Worm (Caenorhabditis elegans) whole organism, L4/young adult: Measurements from ENCODE around the gene vps-24.

ENCODE experiments used
- W03F9.2 ChIP-seq: fragments of 150-350 bp; optimal IDR thresholded peaks from 2 replicates; lab custom pipeline; 2014; ENCODE audit warnings: missing biosample characterization, missing genetic modification characterization
- dao-5 ChIP-seq: sonication (generic microtip); optimal IDR thresholded peaks from 2 replicates; lab custom pipeline; 2016; ENCODE audit warnings: missing genotype, missing genetic modification characterization, moderate library complexity, missing compliant biosample characterization
- him-1 ChIP-seq: sonication (generic microtip); optimal IDR thresholded peaks from 2 replicates; lab custom pipeline; 2016; ENCODE audit warnings: missing genotype, missing genetic modification reagents, missing genetic modification characterization, missing compliant biosample characterization

vps-24 gene

DNA sequence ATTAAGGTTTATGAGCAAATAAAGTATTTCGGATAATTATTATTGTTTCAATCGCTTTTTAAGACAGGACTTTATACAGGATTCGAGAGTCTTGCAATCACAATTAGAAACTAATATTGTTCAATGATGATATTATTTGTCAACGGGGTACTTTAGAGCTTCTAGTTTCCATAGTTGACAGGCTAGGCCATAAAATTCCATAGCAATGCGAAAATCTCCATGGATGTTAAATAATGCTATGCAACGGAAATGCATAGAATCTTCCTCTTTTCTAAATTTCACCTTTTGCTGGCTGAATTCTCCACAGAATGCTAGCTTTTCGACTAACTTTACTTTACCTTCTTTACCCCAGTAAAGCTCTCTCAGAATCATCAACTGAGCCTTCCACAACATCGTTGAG lies 14.2 kb downstream of the vps-24 start, which contains the start of gene F59A6.3:
TSS of gene F59A6.3 (plus strand) at position 301 of the 400 bp plus-strand sequence.
- TF ChIP-seq dao-5 (tag; lab: Kevin White, UChicago) (no peak), W03F9.2 (no peak), him-1 (tag; lab: Kevin White, UChicago) (no peak)

DNA sequence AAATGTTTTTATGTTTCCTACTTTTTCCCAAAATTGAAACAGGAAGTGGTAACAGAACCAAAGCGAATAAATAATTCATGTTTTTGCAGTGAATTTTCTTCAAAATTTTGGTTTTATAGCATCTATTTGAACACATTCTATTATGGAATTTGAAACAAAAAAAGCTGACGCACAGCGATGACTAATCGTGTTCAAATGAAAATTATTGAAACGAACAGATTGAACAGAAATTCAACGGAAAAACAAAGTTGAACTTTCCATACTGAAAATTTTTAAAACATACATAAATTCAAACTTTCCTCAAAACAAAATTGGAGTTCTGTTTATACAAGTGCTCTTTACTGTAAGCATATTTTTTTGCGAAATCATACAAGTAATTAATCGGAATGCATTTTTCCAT lies 18.2 kb downstream of the vps-24 start, which contains the start of gene F59A6.12:
TSS of gene F59A6.12 (minus strand) at position 101 of the 400 bp plus-strand sequence.
- no peak for TF ChIP-seq dao-5 (tag; lab: Kevin White, UChicago)
- no peak for TF ChIP-seq him-1 (tag; lab: Kevin White, UChicago)
- TF ChIP-seq W03F9.2: no peak

- no peak for TF ChIP-seq him-1 (tag; lab: Kevin White, UChicago)
- TF ChIP-seq W03F9.2: no peak
- no peak for TF ChIP-seq dao-5 (tag; lab: Kevin White, UChicago)
Observed at ce11 chrII:5014399-5014798, 20.6 kb downstream of the vps-24 start, which contains the start of gene F59A6.2. Gene F59A6.2 (plus strand): TSS chrII:5014699.

- TF ChIP-seq dao-5 (tag; lab: Kevin White, UChicago): no peak
- TF ChIP-seq him-1 (tag; lab: Kevin White, UChicago): no peak
- no peak for TF ChIP-seq W03F9.2
Observed at ce11 chrII:5016144-5016543, 22.3 kb downstream of the vps-24 start.

DNA sequence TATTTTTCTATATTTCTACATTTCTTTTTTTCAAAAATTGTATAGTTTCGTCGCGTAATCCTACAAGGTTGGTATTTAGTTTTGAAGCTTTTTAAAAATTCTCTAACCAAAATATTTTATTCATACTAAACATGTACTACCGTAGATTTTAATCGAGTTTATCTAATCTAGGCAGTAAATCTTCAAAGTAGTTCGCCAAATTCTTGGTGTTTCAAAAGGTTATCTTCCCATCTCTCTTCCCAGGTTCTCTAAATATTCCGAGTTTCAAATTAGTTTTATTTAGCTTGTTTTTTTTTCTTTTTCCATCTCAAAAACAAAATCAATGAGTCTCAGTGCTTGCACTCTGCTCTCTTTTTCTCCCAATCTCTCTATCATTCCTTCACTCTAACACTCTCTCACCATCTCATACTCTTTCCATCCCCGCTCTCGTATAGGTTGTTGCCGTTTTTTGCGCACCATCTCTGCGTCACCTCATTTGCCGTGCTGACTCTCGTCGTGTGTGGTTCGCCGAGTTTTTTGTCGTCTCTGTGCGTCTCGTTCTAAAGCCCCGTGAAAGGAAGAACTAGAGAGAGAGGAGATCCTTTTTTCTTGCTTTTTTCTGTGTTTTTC lies 23.3 kb downstream of the vps-24 start:
- TF ChIP-seq W03F9.2 (peak; percentile 45), him-1 (tag; lab: Kevin White, UChicago) (peak; percentile 12), dao-5 (tag; lab: Kevin White, UChicago) (no peak)

- no peak for TF ChIP-seq W03F9.2
- TF ChIP-seq dao-5 (tag; lab: Kevin White, UChicago): no peak
- no peak for TF ChIP-seq him-1 (tag; lab: Kevin White, UChicago)
Observed at ce11 chrII:5018578-5018977, 24.8 kb downstream of the vps-24 start.

DNA sequence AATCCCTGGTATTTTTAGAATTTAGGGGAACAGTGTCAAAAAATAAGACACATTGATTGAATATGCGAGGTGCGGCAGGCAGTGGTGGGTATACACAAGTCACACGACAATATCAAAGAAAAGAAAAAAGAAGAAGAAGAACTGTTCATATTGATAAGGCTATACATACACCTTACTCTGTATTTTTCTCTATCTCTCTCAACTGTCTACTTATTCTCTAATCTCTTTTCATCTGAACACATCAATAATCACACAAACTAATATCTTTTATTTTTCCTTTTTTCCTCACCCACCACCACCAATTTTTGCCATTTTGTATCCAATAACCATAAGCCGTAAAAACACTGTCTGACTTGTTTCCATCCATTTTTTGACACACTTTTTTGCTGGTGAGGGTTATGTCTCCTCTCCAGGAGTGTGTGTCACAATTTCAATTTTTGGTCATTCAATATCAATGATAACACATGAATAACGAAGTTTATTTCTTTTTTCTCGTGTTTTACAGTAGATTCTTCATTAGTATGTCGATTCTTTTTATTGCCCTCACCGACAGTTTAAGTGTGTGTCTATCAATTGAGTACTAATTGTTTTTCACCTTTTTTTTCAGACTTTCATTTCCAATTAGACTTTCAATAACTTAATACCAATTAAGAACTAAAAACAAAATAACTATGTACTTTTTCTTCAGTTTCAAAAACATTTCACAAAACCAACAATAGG lies 25.8 kb downstream of the vps-24 start:
- TF ChIP-seq dao-5 (tag; lab: Kevin White, UChicago) (no peak), W03F9.2 (no peak)

DNA sequence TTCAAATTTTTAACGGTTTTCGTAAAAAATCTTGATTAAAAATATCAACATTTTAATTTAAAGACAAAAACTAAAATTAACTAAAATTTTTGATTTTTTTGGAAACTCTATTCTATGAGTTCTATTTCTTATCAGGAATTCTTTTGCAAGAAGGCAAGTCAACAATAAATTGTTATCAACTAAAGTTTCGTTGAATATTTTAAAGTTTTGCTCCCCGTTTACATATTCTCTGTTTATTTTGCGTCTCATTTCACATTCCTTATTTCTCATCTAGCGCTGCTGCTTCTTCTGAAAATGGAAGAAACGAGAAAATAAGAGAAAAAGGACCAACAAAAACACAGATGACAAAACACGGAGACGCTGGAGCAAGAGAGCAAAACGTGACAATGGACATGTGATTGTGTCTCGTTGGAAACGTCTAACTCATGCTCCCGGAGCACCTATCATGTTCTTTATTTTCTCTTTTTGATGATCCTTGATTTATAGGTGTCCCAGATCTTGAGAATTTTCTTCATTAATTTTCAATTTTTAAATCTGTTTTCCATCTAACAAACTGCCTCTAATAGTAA lies 26.8 kb downstream of the vps-24 start:
- no peak for TF ChIP-seq W03F9.2
- TF ChIP-seq dao-5 (tag; lab: Kevin White, UChicago): no peak
- TF ChIP-seq him-1 (tag; lab: Kevin White, UChicago): no peak

DNA sequence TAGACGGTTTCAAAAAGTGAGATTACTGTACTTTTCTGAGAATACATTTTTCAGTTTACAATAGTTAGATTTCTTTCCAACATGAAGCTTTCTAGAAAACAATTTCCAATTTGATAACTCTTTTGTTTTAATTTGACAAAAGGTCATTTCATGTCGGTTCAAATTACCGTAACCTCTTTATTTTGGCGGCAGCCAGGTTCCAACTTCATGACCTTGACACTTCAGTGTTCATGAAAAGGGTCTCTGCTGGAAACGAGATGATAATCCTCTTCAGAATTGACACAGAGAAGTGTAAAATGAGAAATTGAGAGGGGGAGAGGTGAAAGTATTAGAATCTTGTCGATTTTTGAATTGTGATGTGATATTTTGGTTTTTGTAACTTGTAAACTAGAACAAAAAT lies 27.7 kb downstream of the vps-24 start:
- no peak for TF ChIP-seq him-1 (tag; lab: Kevin White, UChicago)

DNA sequence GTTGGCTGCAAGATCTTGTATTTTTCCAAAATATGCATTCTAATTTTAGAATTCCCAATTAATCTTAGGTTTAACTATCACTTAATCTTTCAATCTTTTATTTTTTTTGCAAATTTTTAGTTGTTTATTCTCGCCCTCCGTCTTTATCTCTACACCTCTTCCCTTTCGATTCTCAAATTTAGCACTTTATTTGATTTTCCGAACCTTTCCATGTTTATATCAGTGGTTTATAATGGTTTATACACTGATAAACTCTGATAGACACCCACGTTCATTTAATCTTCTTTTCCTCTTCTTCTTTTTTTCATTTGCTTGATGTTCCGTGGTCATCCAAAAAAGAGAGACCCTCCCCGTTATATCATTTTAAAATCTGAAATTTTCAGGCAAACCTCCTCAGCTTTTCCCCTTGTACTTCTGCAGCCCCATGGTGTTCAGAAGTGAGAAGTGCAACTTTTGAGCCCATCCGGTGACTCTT lies 28.6 kb downstream of the vps-24 start, which contains the start of the genes nsy-1 and F59A6.13:
TSS of gene nsy-1 (plus strand) at position 377 of the 475 bp plus-strand sequence.
TSS of gene F59A6.13 (plus strand) at position 425 of the 475 bp plus-strand sequence.
- no peak for TF ChIP-seq W03F9.2
- no peak for TF ChIP-seq dao-5 (tag; lab: Kevin White, UChicago)
- no peak for TF ChIP-seq him-1 (tag; lab: Kevin White, UChicago)

DNA sequence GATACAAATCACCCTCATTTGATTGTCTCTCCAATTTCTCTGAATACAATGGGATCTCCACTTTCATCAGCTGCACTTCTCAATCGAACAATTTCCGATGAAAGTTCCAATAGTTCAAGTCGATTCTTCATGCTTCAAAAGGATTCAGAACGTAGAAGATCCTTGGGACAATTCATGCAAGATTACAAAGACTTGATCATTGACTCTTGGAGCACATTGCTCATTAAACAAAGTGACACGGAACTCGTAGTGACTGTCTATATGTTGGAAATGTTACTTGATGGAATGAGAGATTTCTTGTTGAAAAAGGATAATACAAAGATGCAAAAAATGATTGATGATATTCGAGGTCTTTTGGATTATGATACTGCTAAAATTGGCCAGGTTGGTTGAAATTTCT lies 34.2 kb downstream of the vps-24 start:
- TF ChIP-seq W03F9.2 (no peak), him-1 (tag; lab: Kevin White, UChicago) (no peak), dao-5 (tag; lab: Kevin White, UChicago) (no peak)

DNA sequence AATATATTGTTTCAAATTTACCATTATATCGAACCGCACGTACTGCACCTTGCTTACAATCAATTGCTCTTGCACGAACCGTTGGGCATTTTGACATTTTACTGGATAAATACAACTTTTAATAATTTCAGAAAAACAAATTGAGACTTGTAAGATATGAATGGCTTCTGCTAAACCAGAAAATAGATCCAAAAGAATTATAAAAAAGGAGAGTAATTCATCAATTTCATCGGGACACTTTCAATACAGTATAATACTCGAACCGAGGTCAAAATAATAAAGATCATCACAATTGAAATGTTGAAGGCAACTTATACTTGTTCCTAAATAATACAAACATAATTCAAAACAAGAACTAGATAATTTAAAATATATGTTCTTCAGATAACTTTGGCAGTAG lies 37.8 kb downstream of the vps-24 start, which contains the start of gene wdr-83:
TSS of gene wdr-83 (minus strand) at position 101 of the 400 bp plus-strand sequence.
- TF ChIP-seq W03F9.2 (no peak), him-1 (tag; lab: Kevin White, UChicago) (no peak), dao-5 (tag; lab: Kevin White, UChicago) (no peak)

ce11 chrII:5032669-5033068 lies 38.9 kb downstream of the vps-24 start:
- TF ChIP-seq dao-5 (tag; lab: Kevin White, UChicago) (peak; percentile 59), him-1 (tag; lab: Kevin White, UChicago) (peak; percentile 54), W03F9.2 (no peak)

- TF ChIP-seq W03F9.2: no peak
- TF ChIP-seq dao-5 (tag; lab: Kevin White, UChicago): no peak
- no peak for TF ChIP-seq him-1 (tag; lab: Kevin White, UChicago)
Observed at ce11 chrII:5033935-5034334, 40.1 kb downstream of the vps-24 start, which contains the start of gene F33G12.3. Gene F33G12.3 (minus strand): TSS chrII:5034035.
